Worm (Caenorhabditis elegans) whole organism, L3 larva: Measurements from ENCODE around the gene gakh-1.

Experiments used
- R02D3.7 ChIP-seq: fragments of 150-350 bp; optimal IDR thresholded peaks from 2 replicates; lab custom pipeline; 2014; ENCODE audit warnings: missing biosample characterization, missing genetic modification characterization
- ama-1 ChIP-seq: fragments of 150-350 bp; optimal IDR thresholded peaks from 2 replicates; lab custom pipeline; 2018
- ceh-28 ChIP-seq: fragments of 150-350 bp; optimal IDR thresholded peaks from 2 replicates; lab custom pipeline; 2014; ENCODE audit warnings: missing biosample characterization, missing genetic modification reagents, missing genetic modification characterization
- ceh-82 ChIP-seq: fragments of 150-350 bp; optimal IDR thresholded peaks from 2 replicates; lab custom pipeline; 2014; ENCODE audit warnings: missing biosample characterization, missing genetic modification characterization
- ceh-9 ChIP-seq: sonication (generic microtip); optimal IDR thresholded peaks from 2 replicates; lab custom pipeline; 2018; ENCODE audit warnings: missing biosample characterization, missing genetic modification characterization
- daf-12 ChIP-seq: fragments of 150-350 bp; optimal IDR thresholded peaks from 2 replicates; lab custom pipeline; 2014; ENCODE audit warnings: missing biosample characterization, missing genetic modification reagents, missing genetic modification characterization
- egl-27 ChIP-seq: sonication (generic microtip); optimal IDR thresholded peaks from 4 replicates; lab custom pipeline; 2017; ENCODE audit warnings: missing biosample characterization, missing genetic modification reagents, missing genetic modification characterization
- elt-1 ChIP-seq: fragments of 150-350 bp; optimal IDR thresholded peaks from 2 replicates; lab custom pipeline; 2014; ENCODE audit warnings: missing biosample characterization, missing genetic modification characterization
- elt-3 ChIP-seq, 3 experiments: fragments of 150-350 bp in 1 of 3; sonication (generic microtip) in 2 of 3; optimal IDR thresholded peaks; 2 replicates in 2 of 3; 4 replicates in 1 of 3; lab custom pipeline; 2014 to 2017; ENCODE audit warnings: missing biosample characterization in 3 of 3, missing genetic modification characterization in 3 of 3
- fkh-10 ChIP-seq: sonication (generic microtip); optimal IDR thresholded peaks from 2 replicates; lab custom pipeline; 2017; ENCODE audit warnings: missing biosample characterization, missing genetic modification reagents, missing genetic modification characterization
- fkh-2 ChIP-seq: fragments of 150-350 bp; optimal IDR thresholded peaks from 2 replicates; lab custom pipeline; 2014; ENCODE audit warnings: missing biosample characterization, missing genetic modification reagents, missing genetic modification characterization
- fos-1 ChIP-seq: fragments of 150-350 bp; optimal IDR thresholded peaks from 2 replicates; lab custom pipeline; 2014; ENCODE audit warnings: missing biosample characterization, missing genetic modification characterization
- hmg-11 ChIP-seq: sonication (generic microtip); optimal IDR thresholded peaks from 2 replicates; lab custom pipeline; 2016; ENCODE audit warnings: missing genetic modification characterization, missing compliant biosample characterization
- jun-1 ChIP-seq: fragments of 150-350 bp; optimal IDR thresholded peaks from 2 replicates; lab custom pipeline; 2014; ENCODE audit warnings: missing biosample characterization, missing genetic modification reagents, missing genetic modification characterization
- lin-15B ChIP-seq: fragments of 150-350 bp; optimal IDR thresholded peaks from 2 replicates; lab custom pipeline; 2014; ENCODE audit warnings: missing biosample characterization, missing genetic modification characterization
- lin-39 ChIP-seq: fragments of 150-350 bp; optimal IDR thresholded peaks from 2 replicates; lab custom pipeline; 2018; ENCODE audit warnings: missing biosample characterization, missing genetic modification reagents, missing genetic modification characterization
- lsy-12 ChIP-seq: sonication (generic microtip); optimal IDR thresholded peaks from 2 replicates; lab custom pipeline; 2016; ENCODE audit warnings: mild to moderate bottlenecking, missing genetic modification characterization, missing compliant biosample characterization
- mdl-1 ChIP-seq: fragments of 150-350 bp; optimal IDR thresholded peaks from 2 replicates; lab custom pipeline; 2014; ENCODE audit warnings: missing biosample characterization, missing genetic modification characterization
- mml-1 ChIP-seq: fragments of 150-350 bp; sonication (generic microtip); optimal IDR thresholded peaks from 3 replicates; lab custom pipeline; 2014; ENCODE audit warnings: missing biosample characterization, missing genetic modification characterization
- nfya-1 ChIP-seq: sonication (generic microtip); optimal IDR thresholded peaks from 2 replicates; lab custom pipeline; 2017; ENCODE audit warnings: missing genetic modification characterization, mild to moderate bottlenecking, missing compliant biosample characterization, antibody characterized with exemption, moderate library complexity; ENCODE audit not compliant: insufficient read depth
- nhr-23 ChIP-seq: fragments of 150-350 bp; optimal IDR thresholded peaks from 2 replicates; lab custom pipeline; 2014; ENCODE audit warnings: missing biosample characterization, missing genetic modification reagents, missing genetic modification characterization
- nhr-25 ChIP-seq: sonication (generic microtip); optimal IDR thresholded peaks from 2 replicates; lab custom pipeline; 2017; ENCODE audit warnings: missing biosample characterization, missing genetic modification characterization
- nhr-28 ChIP-seq: fragments of 150-350 bp; optimal IDR thresholded peaks from 2 replicates; lab custom pipeline; 2014; ENCODE audit warnings: missing biosample characterization, missing genetic modification characterization
- nhr-76 ChIP-seq: fragments of 150-350 bp; sonication (generic microtip); optimal IDR thresholded peaks from 5 replicates; lab custom pipeline; 2014; ENCODE audit warnings: missing biosample characterization, missing genetic modification characterization
- pha-4 ChIP-seq: fragments of 150-350 bp; optimal IDR thresholded peaks from 2 replicates; lab custom pipeline; 2014; ENCODE audit warnings: missing biosample characterization, missing genetic modification reagents, missing genetic modification characterization
- pqm-1 ChIP-seq: fragments of 150-350 bp; optimal IDR thresholded peaks from 2 replicates; lab custom pipeline; 2017; ENCODE audit warnings: missing biosample characterization, missing genetic modification characterization, inconsistent platforms
- sea-2 ChIP-seq: fragments of 150-350 bp; sonication (generic microtip); optimal IDR thresholded peaks from 4 replicates; lab custom pipeline; 2014; ENCODE audit warnings: missing biosample characterization, missing genetic modification reagents, missing genetic modification characterization
- snpc-4 ChIP-seq: fragments of 150-350 bp; optimal IDR thresholded peaks from 2 replicates; lab custom pipeline; 2014; ENCODE audit warnings: missing biosample characterization, missing genetic modification characterization
- unc-39 ChIP-seq: sonication (generic microtip); optimal IDR thresholded peaks from 4 replicates; lab custom pipeline; 2017; ENCODE audit warnings: missing biosample characterization, missing genetic modification characterization
- unc-62 ChIP-seq: fragments of 150-350 bp; sonication (generic microtip); optimal IDR thresholded peaks from 4 replicates; lab custom pipeline; 2014; ENCODE audit warnings: missing biosample characterization, missing genetic modification reagents, missing genetic modification characterization
- ztf-11 ChIP-seq: fragments of 150-350 bp; optimal IDR thresholded peaks from 2 replicates; lab custom pipeline; 2014; ENCODE audit warnings: missing biosample characterization, missing genetic modification characterization
- ztf-4 ChIP-seq: fragments of 150-350 bp; optimal IDR thresholded peaks from 2 replicates; lab custom pipeline; 2014; ENCODE audit warnings: missing biosample characterization, missing genetic modification characterization

Gene gakh-1

ce11 chrX:5801156-5801592 is 18.9 kb downstream of the gakh-1 start (continued):
- peak; percentile 35 for TF ChIP-seq snpc-4 (tag; lab: Kevin White, UChicago)
- TF ChIP-seq R02D3.7 (tag; lab: Kevin White, UChicago) = peak; percentile 14
- peak; percentile 93 for TF ChIP-seq sea-2 (GFP tag; lab: Kevin White, UChicago)
- no peak for TF ChIP-seq nhr-28
- no peak for TF ChIP-seq mdl-1 (tag; lab: Kevin White, UChicago)
- peak in 1 of 3 experiments; percentile 76 for TF ChIP-seq elt-3 (tag; optimal IDR thresholded peaks at IDR 0.05; lab: Kevin White, UChicago)
- TF ChIP-seq egl-27 = peak; percentile 79
- peak; percentile 82 for TF ChIP-seq lin-39 (tag; lab: Kevin White, UChicago)
- peak; percentile 74 for TF ChIP-seq ceh-28 (tag; lab: Kevin White, UChicago)
- TF ChIP-seq fkh-10 (GFP tag; lab: Kevin White, UChicago) = peak; percentile 55
- TF ChIP-seq nhr-76 (tag; lab: Kevin White, UChicago) = no peak
- no peak for TF ChIP-seq daf-12 (tag; lab: Kevin White, UChicago)
- peak; percentile 27 for TF ChIP-seq fkh-2 (tag; lab: Kevin White, UChicago)
- peak; percentile 26 for TF ChIP-seq ztf-11 (tag; lab: Kevin White, UChicago)
- no peak for TF ChIP-seq fos-1
- TF ChIP-seq nhr-23 (tag; lab: Kevin White, UChicago) = peak; percentile 59

- no peak for TF ChIP-seq hmg-11
- TF ChIP-seq nfya-1 (tag; lab: Kevin White, UChicago) = no peak
- TF ChIP-seq ztf-11 (tag; lab: Kevin White, UChicago) = no peak
- no peak for TF ChIP-seq ceh-82 (tag; lab: Kevin White, UChicago)
- TF ChIP-seq unc-39 (tag; lab: Kevin White, UChicago) = no peak
- no peak for TF ChIP-seq fkh-2 (tag; lab: Kevin White, UChicago)
These were observed 20.3 kb downstream of the gakh-1 start for ce11 chrX:5802582-5802981.

ce11 chrX:5803492-5803891 is 21.2 kb downstream of the gakh-1 start:
- TF ChIP-seq lsy-12 (tag; lab: Kevin White, UChicago) (no peak), nhr-25 (tag; lab: Kevin White, UChicago) (peak; percentile 91), daf-12 (tag; lab: Kevin White, UChicago) (no peak), pqm-1 (tag; lab: Kevin White, UChicago) (no peak), fos-1 (no peak), egl-27 (no peak), nhr-23 (tag; lab: Kevin White, UChicago) (peak; percentile 24), unc-62 (GFP tag; lab: Kevin White, UChicago) (peak; percentile 46), jun-1 (tag; lab: Kevin White, UChicago) (no peak), fkh-10 (GFP tag; lab: Kevin White, UChicago) (no peak), mdl-1 (tag; lab: Kevin White, UChicago) (no peak), ama-1 (lab: Kevin White, UChicago) (no peak)

- TF ChIP-seq pha-4 (tag; lab: Kevin White, UChicago) (peak; percentile 40), lsy-12 (tag; lab: Kevin White, UChicago) (no peak), nfya-1 (tag; lab: Kevin White, UChicago) (peak; percentile 2), nhr-28 (no peak), egl-27 (no peak), ztf-4 (no peak), ceh-9 (no peak), fkh-2 (tag; lab: Kevin White, UChicago) (no peak)
These were observed 23.7 kb downstream of the gakh-1 start, which contains the start of gene F13D11.3 for ce11 chrX:5805872-5806472. Gene F13D11.3, minus strand, starts transcription at chrX:5805922.

- TF ChIP-seq fos-1 (no peak), ceh-9 (no peak), lsy-12 (tag; lab: Kevin White, UChicago) (no peak), lin-15B (no peak), elt-1 (tag; lab: Kevin White, UChicago) (peak; percentile 9), nhr-25 (tag; lab: Kevin White, UChicago) (peak; percentile 85), ama-1 (lab: Kevin White, UChicago) (no peak), egl-27 (no peak), mdl-1 (tag; lab: Kevin White, UChicago) (peak; percentile 17), unc-62 (GFP tag; lab: Kevin White, UChicago) (no peak), mml-1 (tag; lab: Kevin White, UChicago) (no peak)
These were observed 28.4 kb downstream of the gakh-1 start for ce11 chrX:5810677-5811076.
